Fruit fly (Drosophila melanogaster) Kc167 (cell line): Measurements from ENCODE around the gene Atg4a.

Source experiments
- Sin3A ChIP-seq: fragments of >200 bp; optimal IDR thresholded peaks from 2 replicates; lab custom pipeline; 2018; ENCODE audit warnings: missing external identifiers
- h ChIP-seq: fragments of >200 bp; optimal IDR thresholded peaks from 3 replicates; lab custom pipeline; 2018; ENCODE audit warnings: missing external identifiers
- ttk ChIP-seq: sonication (Bioruptor generic); optimal IDR thresholded peaks from 2 replicates; lab custom pipeline; 2017; ENCODE audit warnings: missing external identifiers

- TF ChIP-seq Sin3A (lab: Kevin White, UChicago) (no peak), ttk (lab: Kevin White, UChicago) (no peak), h (lab: Kevin White, UChicago) (no peak)
These were observed 12.1 kb upstream of the Atg4a start for dm6 chr2L:1068517-1069107.
